Worm (Caenorhabditis elegans): ENCODE data around the gene F53H4.2.

F53H4.2 gene

DNA sequence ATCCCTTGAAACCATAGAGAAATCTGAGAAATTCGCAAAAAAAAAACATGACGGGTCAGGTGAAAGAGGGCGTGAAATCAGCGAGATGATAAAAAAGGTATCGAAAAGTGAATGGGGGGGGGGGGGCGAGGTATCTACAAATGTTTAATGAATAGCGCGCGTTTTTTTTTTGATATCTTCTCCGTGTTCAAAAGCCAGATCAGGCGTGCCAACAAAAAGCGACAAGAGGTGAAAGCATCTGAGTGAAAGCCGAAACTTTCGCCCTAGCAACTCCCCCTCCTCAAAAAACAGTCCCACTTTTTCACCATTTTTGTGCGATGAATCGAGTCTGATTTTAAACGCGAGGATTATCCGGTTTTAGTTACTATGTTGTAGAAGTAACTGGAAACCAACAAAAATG lies 31.0 kb downstream of the F53H4.2 start:
- TF ChIP-seq lir-3 (tag; optimal IDR thresholded peaks at IDR 0.05): no peak

DNA sequence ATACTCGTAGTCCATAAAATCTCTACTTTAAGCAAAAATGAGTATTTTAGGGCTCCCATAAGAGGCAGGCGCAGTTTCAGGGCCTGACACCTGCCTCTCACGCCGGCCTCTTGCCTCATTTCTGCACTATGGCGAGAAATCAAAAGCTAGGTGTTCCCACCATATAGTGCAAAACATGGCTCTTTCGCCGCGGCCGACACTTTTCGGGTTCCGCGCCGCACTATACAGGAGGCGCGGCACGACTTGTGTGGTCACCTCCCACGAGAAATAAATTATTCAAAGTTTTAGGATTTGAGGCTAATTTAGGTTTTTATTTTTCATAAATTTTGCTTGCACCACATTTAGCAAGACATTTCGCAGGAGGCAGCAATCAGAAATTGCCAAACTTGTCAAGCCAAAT lies 35.6 kb downstream of the F53H4.2 start:
- peak; percentile 15; the same call in 1 of the 2 replicates for TF ChIP-seq set-16 (GFP tag; IDR thresholded peaks at IDR 0.05)
- TF ChIP-seq unc-62 (GFP tag; optimal IDR thresholded peaks at IDR 0.05 in 1 of 2): no peak
- TF ChIP-seq unc-62 (tag; optimal IDR thresholded peaks at IDR 0.05): no peak

DNA sequence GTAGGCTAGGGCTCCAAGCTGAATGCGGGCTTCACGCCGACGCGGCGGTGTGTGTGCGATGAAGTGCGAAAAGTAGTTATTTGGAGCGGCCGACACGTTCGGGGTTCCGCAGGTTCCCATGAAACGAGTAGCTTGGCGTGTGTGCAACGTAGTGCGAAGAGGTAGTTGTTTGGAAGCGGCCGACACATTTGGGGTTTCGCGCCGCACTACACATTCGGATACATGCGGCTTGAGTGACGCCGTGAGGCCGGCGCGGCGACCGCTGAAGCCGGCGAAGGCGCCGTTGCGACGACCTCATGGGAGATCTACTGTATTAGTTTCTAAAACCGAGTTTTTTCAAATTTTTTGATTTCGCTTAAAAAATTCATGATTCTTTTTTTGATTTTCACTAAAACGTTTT lies 44.3 kb downstream of the F53H4.2 start:
- TF ChIP-seq zfp-3 (GFP tag; conservative IDR thresholded peaks at IDR 0.05): no peak
- peak; percentile 74 for TF ChIP-seq set-16 (GFP tag; IDR thresholded peaks at IDR 0.05)
- 0 out of 2 replicates have a peak, but pooled peaks have one; percentile 7 for TF ChIP-seq F44E2.7 (GFP tag; IDR thresholded peaks at IDR 0.05)

DNA sequence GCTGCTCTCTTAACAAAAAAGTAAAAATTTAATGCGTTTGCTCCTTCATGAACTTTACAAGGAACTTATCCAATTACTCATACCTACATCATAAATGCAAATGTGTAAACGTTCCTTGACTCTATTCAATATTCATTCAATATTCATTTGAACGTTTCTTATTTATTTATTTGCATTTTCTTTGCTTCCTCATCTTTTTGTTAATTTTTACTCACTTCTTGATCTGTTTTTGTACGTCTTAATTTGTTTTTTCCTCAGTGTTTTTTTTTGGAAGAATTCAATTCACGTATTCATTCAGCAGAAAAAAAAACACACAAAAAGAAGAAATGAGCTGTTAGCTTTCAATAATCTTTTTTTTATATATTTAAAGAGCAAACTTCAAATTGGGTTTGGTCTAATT lies 45.9 kb downstream of the F53H4.2 start:
- TF ChIP-seq unc-62 (GFP tag; optimal IDR thresholded peaks at IDR 0.05 in 1 of 2) (peak in 1 of 2 experiments; percentile 89), unc-62 (tag; optimal IDR thresholded peaks at IDR 0.05) (no peak), daf-19 (GFP tag; conservative IDR thresholded peaks at IDR 0.05) (no peak), pqm-1 (tag; optimal IDR thresholded peaks at IDR 0.05) (no peak)
